Worm (Caenorhabditis elegans) whole organism, L4 larva: Measurements from ENCODE around the gene nhr-176.

Source experiments
- T20F7.1 ChIP-seq: fragments of 200-800 bp; sonication (Bioruptor generic); optimal IDR thresholded peaks from 2 replicates; lab custom pipeline; 2018; ENCODE audit warnings: mild to moderate bottlenecking, missing genetic modification characterization, missing compliant biosample characterization
- dmd-6 ChIP-seq: fragments of 200-800 bp; sonication (Bioruptor generic); IDR thresholded peaks from 2 replicates; pipeline ENCODE4 v1.3.6; 2022; ENCODE audit warnings: missing genetic modification reagents, missing genetic modification characterization, missing compliant biosample characterization
- fos-1 ChIP-seq: fragments of 150-350 bp; optimal IDR thresholded peaks from 2 replicates; lab custom pipeline; 2014; ENCODE audit warnings: missing biosample characterization, missing genetic modification characterization
- hlh-11 ChIP-seq: fragments of 200-800 bp; sonication (Bioruptor generic); optimal IDR thresholded peaks from 2 replicates; lab custom pipeline; 2018; ENCODE audit warnings: mild to moderate bottlenecking, missing genetic modification characterization, missing compliant biosample characterization
- lin-15B ChIP-seq: fragments of 150-350 bp; sonication (generic microtip); optimal IDR thresholded peaks from 3 replicates; lab custom pipeline; 2014; ENCODE audit warnings: missing biosample characterization, missing genetic modification characterization
- lsy-2 ChIP-seq, 2 experiments: fragments of 150-350 bp in 1 of 2; sonication (generic microtip) in 1 of 2; optimal IDR thresholded peaks; 2 replicates each; lab custom pipeline; 2014 to 2017; ENCODE audit warnings: missing biosample characterization in 2 of 2, missing genetic modification characterization in 2 of 2
- mes-2 ChIP-seq: sonication (generic microtip); optimal IDR thresholded peaks from 2 replicates; lab custom pipeline; 2016; ENCODE audit warnings: missing genotype, mild to moderate bottlenecking, missing genetic modification characterization, missing compliant biosample characterization; ENCODE audit not compliant: poor library complexity, severe bottlenecking
- nhr-76 ChIP-seq: fragments of 150-350 bp; optimal IDR thresholded peaks from 2 replicates; lab custom pipeline; 2014; ENCODE audit warnings: missing biosample characterization, missing genetic modification characterization
- pqm-1 ChIP-seq: sonication (generic microtip); optimal IDR thresholded peaks from 2 replicates; lab custom pipeline; 2017; ENCODE audit warnings: missing biosample characterization, missing genetic modification characterization
- skn-1 ChIP-seq: fragments of 150-350 bp; optimal IDR thresholded peaks from 2 replicates; lab custom pipeline; 2014; ENCODE audit warnings: missing biosample characterization, missing genetic modification characterization
- spr-3 ChIP-seq: fragments of 200-800 bp; sonication (Bioruptor generic); optimal IDR thresholded peaks from 2 replicates; lab custom pipeline; 2018; ENCODE audit warnings: mild to moderate bottlenecking, missing genetic modification characterization, missing compliant biosample characterization
- zip-2 ChIP-seq: fragments of 150-350 bp; optimal IDR thresholded peaks from 2 replicates; lab custom pipeline; 2014; ENCODE audit warnings: missing biosample characterization, missing genetic modification characterization

ce11 chrV:16103594-16103993 is 32.5 kb downstream of the nhr-176 start, which contains the start of gene argk-1:
- TF ChIP-seq mes-2 (tag; lab: Kevin White, UChicago) (no peak), pqm-1 (tag; lab: Kevin White, UChicago) (no peak), lin-15B (tag; lab: Kevin White, UChicago) (no peak), spr-3 (GFP tag; lab: Kevin White, UChicago) (no peak), T20F7.1 (no peak), nhr-76 (no peak), hlh-11 (tag; lab: Kevin White, UChicago) (no peak), lsy-2 (tag; optimal IDR thresholded peaks at IDR 0.05; lab: Kevin White, UChicago) (no peak), fos-1 (tag; lab: Kevin White, UChicago) (no peak), skn-1 (tag; lab: Kevin White, UChicago) (no peak), dmd-6 (GFP tag; lab: Robert Waterston, UW) (no peak), zip-2 (tag; lab: Kevin White, UChicago) (no peak)
